Worm (Caenorhabditis elegans) whole organism, L2 larva: ENCODE measurements around the gene W01G7.4.
A peak's percentile ranks its signal among the peaks of the same experiment; 100 is the strongest.

ENCODE experiments used
- C34F6.9 ChIP-seq: fragments of 150-350 bp; optimal IDR thresholded peaks from 2 replicates; lab custom pipeline; 2014; ENCODE audit warnings: missing biosample characterization, missing genetic modification characterization
- F13H6.1 ChIP-seq: sonication (generic microtip); optimal IDR thresholded peaks from 2 replicates; lab custom pipeline; 2016; ENCODE audit warnings: missing genetic modification characterization, missing compliant biosample characterization
- R02D3.7 ChIP-seq: fragments of 150-350 bp; optimal IDR thresholded peaks from 2 replicates; lab custom pipeline; 2014; ENCODE audit warnings: missing biosample characterization, missing genetic modification characterization
- Y55F3AM.14 ChIP-seq: fragments of 200-800 bp; sonication (Bioruptor generic); optimal IDR thresholded peaks from 2 replicates; lab custom pipeline; 2018; ENCODE audit warnings: mild to moderate bottlenecking, missing genetic modification characterization, missing compliant biosample characterization
- ZK546.5 ChIP-seq: sonication (generic microtip); optimal IDR thresholded peaks from 2 replicates; lab custom pipeline; 2017; ENCODE audit warnings: missing biosample characterization, missing genetic modification characterization
- alr-1 ChIP-seq: fragments of 150-350 bp; optimal IDR thresholded peaks from 2 replicates; lab custom pipeline; 2014; ENCODE audit warnings: missing biosample characterization, missing genetic modification characterization
- aly-2 ChIP-seq: fragments of 150-350 bp; optimal IDR thresholded peaks from 2 replicates; lab custom pipeline; 2014; ENCODE audit warnings: missing biosample characterization, missing genetic modification characterization
- ama-1 ChIP-seq: fragments of 150-350 bp; optimal IDR thresholded peaks from 2 replicates; lab custom pipeline; 2018; ENCODE audit warnings: inconsistent platforms
- blmp-1 ChIP-seq: sonication (generic microtip); optimal IDR thresholded peaks from 2 replicates; lab custom pipeline; 2017; ENCODE audit warnings: missing genetic modification characterization, mild to moderate bottlenecking, missing compliant biosample characterization, antibody characterized with exemption, moderate library complexity; ENCODE audit not compliant: insufficient read depth
- ceh-16 ChIP-seq: fragments of 150-350 bp; optimal IDR thresholded peaks from 2 replicates; lab custom pipeline; 2014; ENCODE audit warnings: missing biosample characterization, missing genetic modification characterization
- ceh-82 ChIP-seq: fragments of 150-350 bp; optimal IDR thresholded peaks from 2 replicates; lab custom pipeline; 2014; ENCODE audit warnings: missing biosample characterization, missing genetic modification characterization
- crh-2 ChIP-seq: sonication (generic microtip); optimal IDR thresholded peaks from 2 replicates; lab custom pipeline; 2017; ENCODE audit warnings: missing biosample characterization, missing genetic modification characterization
- dmd-4 ChIP-seq: sonication (generic microtip); optimal IDR thresholded peaks from 2 replicates; lab custom pipeline; 2017; ENCODE audit warnings: missing biosample characterization, missing genetic modification characterization
- egl-27 ChIP-seq: sonication (generic microtip); optimal IDR thresholded peaks from 3 replicates; lab custom pipeline; 2017; ENCODE audit warnings: missing biosample characterization, missing genetic modification reagents, missing genetic modification characterization
- elt-1 ChIP-seq: fragments of 150-350 bp; optimal IDR thresholded peaks from 2 replicates; lab custom pipeline; 2014; ENCODE audit warnings: missing biosample characterization, missing genetic modification characterization
- elt-3 ChIP-seq: sonication (generic microtip); optimal IDR thresholded peaks from 2 replicates; lab custom pipeline; 2017; ENCODE audit warnings: missing biosample characterization, missing genetic modification characterization
- fos-1 ChIP-seq: fragments of 150-350 bp; optimal IDR thresholded peaks from 2 replicates; lab custom pipeline; 2014; ENCODE audit warnings: missing biosample characterization, missing genetic modification characterization
- gmeb-1 ChIP-seq: fragments of 150-350 bp; optimal IDR thresholded peaks from 2 replicates; lab custom pipeline; 2014; ENCODE audit warnings: missing biosample characterization, missing genetic modification characterization
- lin-11 ChIP-seq: fragments of 150-350 bp; sonication (generic microtip); optimal IDR thresholded peaks from 2 replicates; lab custom pipeline; 2014; ENCODE audit warnings: missing biosample characterization, missing genetic modification characterization, inconsistent platforms, mixed read lengths
- lin-13 ChIP-seq: fragments of 150-350 bp; optimal IDR thresholded peaks from 2 replicates; lab custom pipeline; 2014; ENCODE audit warnings: missing biosample characterization, missing genetic modification reagents, missing genetic modification characterization
- lin-39 ChIP-seq: fragments of 150-350 bp; optimal IDR thresholded peaks from 2 replicates; lab custom pipeline; 2014; ENCODE audit warnings: missing biosample characterization, missing genetic modification reagents, missing genetic modification characterization
- lsy-2 ChIP-seq, 2 experiments: fragments of 150-350 bp in 1 of 2; sonication (generic microtip) in 1 of 2; optimal IDR thresholded peaks; 2 replicates each; lab custom pipeline; 2014 to 2017; ENCODE audit warnings: missing biosample characterization in 2 of 2, missing genetic modification characterization in 2 of 2
- mab-5 ChIP-seq: fragments of 150-350 bp; optimal IDR thresholded peaks from 2 replicates; lab custom pipeline; 2014; ENCODE audit warnings: missing biosample characterization, missing genetic modification characterization
- mbf-1 ChIP-seq: sonication (generic microtip); optimal IDR thresholded peaks from 2 replicates; lab custom pipeline; 2017; ENCODE audit warnings: missing biosample characterization, missing genetic modification characterization
- mdl-1 ChIP-seq, 2 experiments: fragments of 150-350 bp in 1 of 2; sonication (generic microtip) in 1 of 2; optimal IDR thresholded peaks; 2 replicates each; lab custom pipeline; 2017; ENCODE audit warnings: missing biosample characterization in 2 of 2, missing genetic modification characterization in 2 of 2
- nhr-10 ChIP-seq: sonication (generic microtip); optimal IDR thresholded peaks from 2 replicates; lab custom pipeline; 2017; ENCODE audit warnings: missing biosample characterization, missing genetic modification characterization
- nhr-11 ChIP-seq: fragments of 150-350 bp; optimal IDR thresholded peaks from 2 replicates; lab custom pipeline; 2014; ENCODE audit warnings: missing biosample characterization, missing genetic modification characterization
- nhr-12 ChIP-seq: fragments of 150-350 bp; optimal IDR thresholded peaks from 2 replicates; lab custom pipeline; 2014; ENCODE audit warnings: missing biosample characterization, missing genetic modification characterization
- nhr-129 ChIP-seq: fragments of 150-350 bp; optimal IDR thresholded peaks from 2 replicates; lab custom pipeline; 2014; ENCODE audit warnings: missing biosample characterization, missing genetic modification characterization
- nhr-21 ChIP-seq: fragments of 150-350 bp; optimal IDR thresholded peaks from 2 replicates; lab custom pipeline; 2014; ENCODE audit warnings: missing biosample characterization, missing genetic modification characterization
- nhr-23 ChIP-seq: fragments of 150-350 bp; optimal IDR thresholded peaks from 2 replicates; lab custom pipeline; 2014; ENCODE audit warnings: missing biosample characterization, missing genetic modification reagents, missing genetic modification characterization
- nhr-237 ChIP-seq: fragments of 150-350 bp; optimal IDR thresholded peaks from 2 replicates; lab custom pipeline; 2014; ENCODE audit warnings: missing biosample characterization, missing genetic modification characterization
- nhr-25 ChIP-seq: fragments of 150-350 bp; sonication (generic microtip); optimal IDR thresholded peaks from 3 replicates; lab custom pipeline; 2014; ENCODE audit warnings: missing biosample characterization, missing genetic modification characterization
- nhr-6 ChIP-seq: fragments of 150-350 bp; optimal IDR thresholded peaks from 2 replicates; lab custom pipeline; 2014; ENCODE audit warnings: missing biosample characterization, missing genetic modification characterization
- nhr-77 ChIP-seq: fragments of 150-350 bp; optimal IDR thresholded peaks from 2 replicates; lab custom pipeline; 2014; ENCODE audit warnings: missing biosample characterization, missing genetic modification characterization
- peb-1 ChIP-seq: fragments of 150-350 bp; optimal IDR thresholded peaks from 2 replicates; lab custom pipeline; 2014; ENCODE audit warnings: missing biosample characterization, missing genetic modification characterization
- sem-4 ChIP-seq: fragments of 150-350 bp; optimal IDR thresholded peaks from 2 replicates; lab custom pipeline; 2014; ENCODE audit warnings: missing biosample characterization, missing genetic modification reagents, missing genetic modification characterization
- skn-1 ChIP-seq: sonication (generic microtip); optimal IDR thresholded peaks from 2 replicates; lab custom pipeline; 2017; ENCODE audit warnings: missing biosample characterization, missing genetic modification characterization
- sma-3 ChIP-seq: sonication (generic microtip); optimal IDR thresholded peaks from 2 replicates; lab custom pipeline; 2016; ENCODE audit warnings: missing genetic modification reagents, missing genetic modification characterization, missing compliant biosample characterization
- sma-9 ChIP-seq, 2 experiments: fragments of 150-350 bp in 1 of 2; sonication (generic microtip) in 1 of 2; optimal IDR thresholded peaks; 2 replicates each; lab custom pipeline; 2014 to 2016; ENCODE audit warnings: missing genetic modification characterization in 2 of 2, mild to moderate bottlenecking in 1 of 2, missing biosample characterization in 1 of 2, missing compliant biosample characterization in 1 of 2, missing genetic modification reagents in 1 of 2, moderate library complexity in 1 of 2
- snpc-4 ChIP-seq: fragments of 150-350 bp; optimal IDR thresholded peaks from 2 replicates; lab custom pipeline; 2014; ENCODE audit warnings: missing biosample characterization, missing genetic modification characterization
- unc-39 ChIP-seq: fragments of 150-350 bp; optimal IDR thresholded peaks from 2 replicates; lab custom pipeline; 2014; ENCODE audit warnings: missing biosample characterization, missing genetic modification characterization
- unc-55 ChIP-seq: fragments of 150-350 bp; sonication (generic microtip); optimal IDR thresholded peaks from 3 replicates; lab custom pipeline; 2014; ENCODE audit warnings: missing biosample characterization, missing genetic modification reagents, missing genetic modification characterization
- unc-62 ChIP-seq: fragments of 150-350 bp; optimal IDR thresholded peaks from 2 replicates; lab custom pipeline; 2014; ENCODE audit warnings: missing biosample characterization, missing genetic modification reagents, missing genetic modification characterization
- zag-1 ChIP-seq: fragments of 150-350 bp; optimal IDR thresholded peaks from 2 replicates; lab custom pipeline; 2014; ENCODE audit warnings: missing biosample characterization, missing genetic modification characterization
- ztf-1 ChIP-seq: fragments of 200-800 bp; sonication (Bioruptor generic); conservative IDR thresholded peaks from 2 replicates; pipeline ENCODE4 v1.3.6; 2022; ENCODE audit warnings: missing genetic modification characterization, missing compliant biosample characterization
- ztf-11 ChIP-seq: sonication (generic microtip); optimal IDR thresholded peaks from 2 replicates; lab custom pipeline; 2017; ENCODE audit warnings: missing biosample characterization, missing genetic modification characterization
- ztf-4 ChIP-seq: fragments of 150-350 bp; optimal IDR thresholded peaks from 2 replicates; lab custom pipeline; 2014; ENCODE audit warnings: missing biosample characterization, missing genetic modification characterization

Gene W01G7.4

DNA sequence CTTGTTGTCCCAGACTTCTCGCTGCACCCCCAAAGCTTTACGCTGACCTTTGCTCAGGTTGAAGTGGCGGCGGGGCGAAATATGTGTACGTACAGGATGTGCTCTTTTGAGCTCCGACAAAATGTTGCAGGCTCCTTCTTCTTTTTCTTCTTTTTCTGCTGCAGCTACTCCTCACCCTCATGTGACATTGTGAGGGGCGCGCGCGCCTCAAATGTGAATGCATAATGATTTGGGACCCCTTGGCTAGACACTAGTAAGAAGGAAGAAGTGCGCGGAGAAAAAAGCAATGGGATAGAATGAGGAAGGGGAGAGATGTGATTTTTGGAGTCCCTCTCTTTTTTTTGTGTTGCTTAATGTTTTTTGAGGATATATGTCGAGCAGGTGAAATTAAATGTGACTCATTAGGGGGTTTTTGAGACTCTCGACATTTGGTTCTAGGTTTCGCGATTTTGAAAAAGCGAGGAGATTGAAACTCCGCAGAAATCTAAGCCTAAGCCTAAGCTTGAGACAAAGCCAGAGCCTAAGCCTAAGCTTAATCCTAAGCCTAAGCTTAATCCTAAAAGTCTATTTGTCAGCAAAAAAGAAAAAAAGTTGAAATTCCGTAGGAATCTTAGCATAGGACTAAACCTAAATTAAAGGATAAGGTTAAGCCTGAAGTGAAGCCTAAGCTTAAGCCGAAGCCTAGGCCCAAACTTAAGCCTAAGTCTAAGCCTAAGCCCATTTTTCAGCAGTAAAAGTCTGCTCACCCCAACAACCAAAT lies 23.6 kb upstream of the W01G7.4 start:
- TF ChIP-seq ztf-4 (peak; percentile 21), F13H6.1 (tag; lab: Kevin White, UChicago) (peak; percentile 42), elt-3 (tag; lab: Kevin White, UChicago) (no peak), nhr-6 (tag; lab: Kevin White, UChicago) (no peak), mdl-1 (tag; optimal IDR thresholded peaks at IDR 0.05; lab: Kevin White, UChicago) (peak; percentile 38 to 67), gmeb-1 (no peak), alr-1 (tag; lab: Kevin White, UChicago) (no peak), ama-1 (no peak), unc-39 (tag; lab: Kevin White, UChicago) (no peak), elt-1 (no peak), nhr-21 (no peak), nhr-11 (tag; lab: Kevin White, UChicago) (no peak), ztf-1 (GFP tag; lab: Robert Waterston, UW) (no peak), aly-2 (tag; lab: Kevin White, UChicago) (no peak), ceh-16 (tag; lab: Kevin White, UChicago) (no peak), sem-4 (peak; percentile 43), nhr-10 (no peak), ceh-82 (tag; lab: Kevin White, UChicago) (no peak), nhr-12 (tag; lab: Kevin White, UChicago) (no peak), lin-11 (tag; lab: Kevin White, UChicago) (peak; percentile 4), lsy-2 (tag; optimal IDR thresholded peaks at IDR 0.05; lab: Kevin White, UChicago) (peak in 1 of 2 experiments; percentile 49), dmd-4 (tag; lab: Kevin White, UChicago) (no peak), crh-2 (tag; lab: Kevin White, UChicago) (peak; percentile 13), mbf-1 (tag; lab: Kevin White, UChicago) (no peak), C34F6.9 (tag; lab: Kevin White, UChicago) (peak; percentile 39), nhr-23 (tag; lab: Kevin White, UChicago) (no peak), mab-5 (tag; lab: Kevin White, UChicago) (no peak), unc-55 (GFP tag; lab: Kevin White, UChicago) (no peak), nhr-237 (no peak), lin-39 (tag; lab: Kevin White, UChicago) (no peak), blmp-1 (tag; lab: Kevin White, UChicago) (no peak), sma-9 (GFP tag; optimal IDR thresholded peaks at IDR 0.05; lab: Kevin White, UChicago) (peak; percentile 47), sma-9 (tag; optimal IDR thresholded peaks at IDR 0.05; lab: Kevin White, UChicago) (no peak), egl-27 (tag; lab: Kevin White, UChicago) (no peak), R02D3.7 (tag; lab: Kevin White, UChicago) (no peak), skn-1 (tag; lab: Kevin White, UChicago) (no peak), unc-62 (GFP tag; lab: Kevin White, UChicago) (no peak), sma-3 (GFP tag; lab: Kevin White, UChicago) (no peak), Y55F3AM.14 (GFP tag; lab: Kevin White, UChicago) (peak; percentile 7), ztf-11 (no peak), ZK546.5 (tag; lab: Kevin White, UChicago) (no peak), nhr-77 (tag; lab: Kevin White, UChicago) (no peak), zag-1 (tag; lab: Kevin White, UChicago) (peak; percentile 28), lin-13 (no peak), snpc-4 (tag; lab: Kevin White, UChicago) (no peak), peb-1 (tag; lab: Kevin White, UChicago) (no peak), nhr-25 (tag; lab: Kevin White, UChicago) (no peak), fos-1 (tag; lab: Kevin White, UChicago) (no peak), nhr-129 (tag; lab: Kevin White, UChicago) (peak; percentile 58)
- TF ChIP-seq, all 48 proteins: peak for 12
